Worm (Caenorhabditis elegans): ENCODE measurements around the gene K11H12.4.

DNA sequence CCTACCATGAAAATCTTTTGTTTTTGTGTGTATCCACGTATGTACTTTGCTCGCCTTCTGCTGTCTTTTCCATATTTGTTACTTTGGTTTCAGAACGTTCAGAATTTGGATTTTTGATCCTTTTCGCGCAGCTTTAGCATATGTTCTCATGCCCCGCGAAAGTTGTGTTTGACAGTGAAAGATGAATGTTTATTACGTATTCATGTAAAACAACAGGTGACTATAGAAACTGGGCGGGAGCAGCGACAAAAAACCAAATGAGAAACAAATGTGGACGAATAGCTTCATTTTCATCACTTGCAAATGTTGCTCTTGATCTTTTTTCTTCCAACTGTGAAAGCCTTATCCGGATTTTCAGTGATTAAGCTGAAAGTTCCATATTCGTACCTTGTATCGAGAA, 40.6 kb upstream of the K11H12.4 start, which contains the start of gene clec-164:
- no peak for TF ChIP-seq nhr-77 (tag; optimal IDR thresholded peaks at IDR 0.05)
- no peak for TF ChIP-seq unc-62 (GFP tag; optimal IDR thresholded peaks at IDR 0.05)
